Worm (Caenorhabditis elegans): Measurements from ENCODE around the gene F15A4.10.

DNA sequence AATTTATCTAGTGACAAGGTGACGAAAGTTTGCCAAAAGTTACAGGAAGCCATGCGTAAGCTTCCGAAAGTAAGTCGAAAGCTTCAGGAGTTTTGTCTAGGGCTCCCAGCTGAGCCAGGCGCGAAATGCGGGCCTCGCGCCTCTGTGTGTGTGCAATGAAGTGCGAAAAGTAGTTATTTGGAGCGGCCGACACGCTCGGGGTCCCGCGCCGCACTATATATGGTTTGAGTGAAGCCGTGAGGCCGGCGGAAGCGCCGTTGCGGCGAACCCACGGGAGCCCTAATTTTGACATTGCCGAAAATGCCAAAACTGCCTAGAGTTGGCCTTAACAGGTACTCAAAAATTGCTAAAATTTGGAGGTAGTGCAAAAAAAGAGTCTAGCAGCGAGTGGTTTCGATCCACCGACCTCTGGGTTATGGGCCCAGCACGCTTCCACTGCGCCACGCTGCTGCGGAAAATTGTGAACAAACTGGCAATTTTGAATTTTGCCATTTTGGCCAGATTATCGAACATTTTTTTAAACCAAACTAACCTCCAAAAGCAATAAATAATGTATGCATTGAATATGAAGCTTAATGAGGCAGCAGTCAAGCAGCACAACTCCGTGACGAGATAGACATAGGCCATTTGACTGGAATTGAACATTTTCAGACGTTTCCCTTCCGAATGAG is 49.6 kb downstream of the F15A4.10 start:
- TF ChIP-seq T22C8.4 (GFP tag; IDR thresholded peaks at IDR 0.05) (no peak), tab-1 (GFP tag; IDR thresholded peaks at IDR 0.05) (no peak), ref-1 (GFP tag; conservative IDR thresholded peaks at IDR 0.05) (no peak), flt-1 (GFP tag; IDR thresholded peaks at IDR 0.05) (no peak)

All from whole organism, midembryonic.